Fruit fly (Drosophila melanogaster): Measurements from ENCODE around the gene CG3088.

DNA sequence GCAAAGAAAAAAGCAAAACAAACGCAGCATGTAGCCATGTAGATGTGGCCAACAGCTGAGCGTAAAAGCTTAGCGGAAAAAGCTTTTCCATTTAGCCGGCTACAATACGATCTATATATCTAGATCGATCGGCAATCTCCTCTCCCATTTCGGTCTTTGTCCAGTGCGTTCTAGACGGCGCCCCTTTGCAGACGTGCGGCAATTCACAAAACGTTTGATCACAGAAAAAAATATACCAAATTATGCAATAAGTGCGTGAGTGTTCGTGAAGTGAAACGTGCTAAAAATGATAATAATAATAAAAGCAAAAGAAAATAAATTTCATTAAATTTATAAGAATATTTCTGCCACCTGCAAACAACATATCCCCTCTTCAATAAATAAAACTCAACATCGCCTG lies 17.7 kb downstream of the CG3088 start:
- TF ChIP-seq psq (optimal IDR thresholded peaks at IDR 0.05) (no peak), usp (GFP tag; optimal IDR thresholded peaks at IDR 0.05) (no peak)

All from whole organism.